Worm (Caenorhabditis elegans) whole organism, early embryonic: Measurements from ENCODE around the gene W04E12.7.

Source experiments
- F13C5.2 ChIP-seq: sonication (generic microtip); optimal IDR thresholded peaks from 2 replicates; lab custom pipeline; 2017; ENCODE audit warnings: mild to moderate bottlenecking, missing genetic modification characterization, inconsistent platforms, missing compliant biosample characterization
- aly-1 ChIP-seq: sonication (generic microtip); optimal IDR thresholded peaks from 2 replicates; lab custom pipeline; 2016; ENCODE audit warnings: missing genetic modification characterization, missing compliant biosample characterization
- ama-1 ChIP-seq: fragments of 150-350 bp; optimal IDR thresholded peaks from 2 replicates; lab custom pipeline; 2014
- ceh-13 ChIP-seq: fragments of 200-800 bp; sonication (Bioruptor generic); optimal IDR thresholded peaks from 2 replicates; lab custom pipeline; 2018; ENCODE audit warnings: mild to moderate bottlenecking, missing genetic modification characterization, missing compliant biosample characterization
- ets-7 ChIP-seq: sonication (generic microtip); optimal IDR thresholded peaks from 2 replicates; lab custom pipeline; 2016; ENCODE audit warnings: missing genotype, missing genetic modification characterization, missing compliant biosample characterization
- flt-1 ChIP-seq: fragments of 200-800 bp; sonication (Bioruptor generic); IDR thresholded peaks from 2 replicates; pipeline ENCODE4 v1.3.6; 2022; ENCODE audit warnings: missing genetic modification characterization, missing compliant biosample characterization
- hmbx-1 ChIP-seq: sonication (generic microtip); optimal IDR thresholded peaks from 2 replicates; lab custom pipeline; 2016; ENCODE audit warnings: mild to moderate bottlenecking, missing genetic modification characterization, missing compliant biosample characterization
- hnd-1 ChIP-seq: sonication (generic microtip); optimal IDR thresholded peaks from 2 replicates; lab custom pipeline; 2016; ENCODE audit warnings: missing genetic modification characterization, missing compliant biosample characterization
- pes-1 ChIP-seq: fragments of 200-800 bp; sonication (Bioruptor generic); IDR thresholded peaks from 2 replicates; pipeline ENCODE4 v1.3.6; 2022; ENCODE audit warnings: missing genetic modification reagents, missing genetic modification characterization, missing compliant biosample characterization
- scrt-1 ChIP-seq: fragments of 200-800 bp; sonication (Bioruptor generic); IDR thresholded peaks from 2 replicates; pipeline ENCODE4 v1.3.6; 2022; ENCODE audit warnings: missing genetic modification characterization, missing compliant biosample characterization
- tbx-37 ChIP-seq: fragments of 200-800 bp; sonication (Bioruptor generic); conservative IDR thresholded peaks from 2 replicates; pipeline ENCODE4 v1.3.6; 2022; ENCODE audit warnings: missing genetic modification reagents, missing genetic modification characterization, missing compliant biosample characterization
- tra-4 ChIP-seq: sonication (generic microtip); optimal IDR thresholded peaks from 2 replicates; lab custom pipeline; 2017; ENCODE audit warnings: missing genetic modification characterization, missing compliant biosample characterization

ce11 chrV:19759282-19759681, 21.9 kb upstream of the W04E12.7 start:
- TF ChIP-seq hnd-1 (tag; lab: Kevin White, UChicago), result no peak
- TF ChIP-seq ets-7, result no peak
- no peak for TF ChIP-seq ama-1
- TF ChIP-seq flt-1, result no peak
- TF ChIP-seq F13C5.2, result no peak
- TF ChIP-seq pes-1 (GFP tag; lab: Robert Waterston, UW), result no peak
- TF ChIP-seq tra-4, result no peak
- TF ChIP-seq aly-1 (tag; lab: Kevin White, UChicago), result no peak
- no peak for TF ChIP-seq hmbx-1 (tag; lab: Kevin White, UChicago)
- TF ChIP-seq ceh-13 (GFP tag; lab: Kevin White, UChicago), result no peak
- no peak for TF ChIP-seq scrt-1
- no peak for TF ChIP-seq tbx-37 (GFP tag; lab: Robert Waterston, UW)
